Worm (Caenorhabditis elegans): Measurements from ENCODE around the gene F28A10.1.

The F28A10.1 gene

ce11 chrII:872993-873787 lies 47.6 kb downstream of the F28A10.1 start, which contains the start of gene alg-2:
Gene alg-2 (plus strand): TSS chrII:873212.
- no peak for TF ChIP-seq ama-1 (optimal IDR thresholded peaks at IDR 0.05)
- TF ChIP-seq fos-1 (tag; optimal IDR thresholded peaks at IDR 0.05), result no peak
- TF ChIP-seq nhr-43 (tag; optimal IDR thresholded peaks at IDR 0.05; ENCODE audit: poor library complexity, severe bottlenecking), result no peak
- TF ChIP-seq nhr-28 (tag; optimal IDR thresholded peaks at IDR 0.05), result no peak
- no peak for TF ChIP-seq fkh-2 (tag; optimal IDR thresholded peaks at IDR 0.05)
- no peak for TF ChIP-seq ceh-28 (tag; optimal IDR thresholded peaks at IDR 0.05)
- TF ChIP-seq nhr-12 (tag; optimal IDR thresholded peaks at IDR 0.05), result no peak
- TF ChIP-seq unc-62 (GFP tag; optimal IDR thresholded peaks at IDR 0.05), result no peak
- TF ChIP-seq elt-2 (tag; optimal IDR thresholded peaks at IDR 0.05), result peak; percentile 31
- no peak for TF ChIP-seq mml-1 (tag; optimal IDR thresholded peaks at IDR 0.05)
- no peak for TF ChIP-seq elt-3 (tag; optimal IDR thresholded peaks at IDR 0.05)
- TF ChIP-seq zag-1 (tag; optimal IDR thresholded peaks at IDR 0.05), result no peak
- peak; percentile 6 for TF ChIP-seq elt-1 (tag; optimal IDR thresholded peaks at IDR 0.05)
- no peak for TF ChIP-seq nhr-25 (tag; optimal IDR thresholded peaks at IDR 0.05)
- no peak for TF ChIP-seq egl-27 (tag; optimal IDR thresholded peaks at IDR 0.05)
- TF ChIP-seq snpc-4 (tag; optimal IDR thresholded peaks at IDR 0.05), result peak; percentile 73
- TF ChIP-seq pqm-1 (tag; optimal IDR thresholded peaks at IDR 0.05), result peak; percentile 10
- TF ChIP-seq nhr-77 (tag; optimal IDR thresholded peaks at IDR 0.05), result no peak
- peak; percentile 54 for TF ChIP-seq lin-15B (tag; optimal IDR thresholded peaks at IDR 0.05)
- no peak for TF ChIP-seq ztf-4 (tag; optimal IDR thresholded peaks at IDR 0.05)
- TF ChIP-seq pha-4 (tag; optimal IDR thresholded peaks at IDR 0.05), result peak; percentile 44
- no peak for TF ChIP-seq nhr-76 (tag; optimal IDR thresholded peaks at IDR 0.05)
- TF ChIP-seq lin-39 (tag; optimal IDR thresholded peaks at IDR 0.05), result peak; percentile 4
- no peak for TF ChIP-seq ceh-16 (tag; optimal IDR thresholded peaks at IDR 0.05)
- no peak for TF ChIP-seq lsy-12 (tag; optimal IDR thresholded peaks at IDR 0.05)
- TF ChIP-seq nhr-237 (tag; optimal IDR thresholded peaks at IDR 0.05), result no peak

ce11 chrII:875739-876138 lies 50.1 kb downstream of the F28A10.1 start:
- no peak for TF ChIP-seq hmg-11 (tag; optimal IDR thresholded peaks at IDR 0.05)
- no peak for TF ChIP-seq tbx-2 (tag; optimal IDR thresholded peaks at IDR 0.05)
- no peak for TF ChIP-seq elt-3 (tag; optimal IDR thresholded peaks at IDR 0.05)
- TF ChIP-seq snpc-4 (tag; optimal IDR thresholded peaks at IDR 0.05), result no peak
- no peak for TF ChIP-seq lin-39 (tag; optimal IDR thresholded peaks at IDR 0.05)
